Worm (Caenorhabditis elegans) whole organism, late embryonic: Measurements from ENCODE around the gene dlat-2.
A peak's percentile ranks its signal among the peaks of the same experiment; 100 is the strongest.

Experiments
- C08G9.2 ChIP-seq: sonication (generic microtip); optimal IDR thresholded peaks from 2 replicates; lab custom pipeline; 2016; ENCODE audit warnings: mild to moderate bottlenecking, missing genetic modification characterization, moderate library complexity, missing compliant biosample characterization
- C38D4.7 ChIP-seq: fragments of 200-800 bp; sonication (Bioruptor generic); optimal IDR thresholded peaks from 2 replicates; lab custom pipeline; 2018; ENCODE audit warnings: mild to moderate bottlenecking, missing genetic modification characterization, moderate library complexity, missing compliant biosample characterization
- F13H6.1 ChIP-seq: sonication (generic microtip); optimal IDR thresholded peaks from 2 replicates; lab custom pipeline; 2016; ENCODE audit warnings: missing genetic modification characterization, missing compliant biosample characterization
- K02D7.2 ChIP-seq: sonication (generic microtip); optimal IDR thresholded peaks from 2 replicates; lab custom pipeline; 2017; ENCODE audit warnings: mild to moderate bottlenecking, missing genetic modification characterization, missing compliant biosample characterization
- K09A11.1 ChIP-seq: sonication (generic microtip); optimal IDR thresholded peaks from 2 replicates; lab custom pipeline; 2017; ENCODE audit warnings: antibody characterized with exemption, mild to moderate bottlenecking, missing genetic modification characterization, missing compliant biosample characterization; ENCODE audit not compliant: insufficient read depth
- ahr-1 ChIP-seq: sonication (generic microtip); optimal IDR thresholded peaks from 2 replicates; lab custom pipeline; 2016; ENCODE audit warnings: missing genetic modification characterization, missing compliant biosample characterization
- ama-1 ChIP-seq: fragments of 150-350 bp; optimal IDR thresholded peaks from 2 replicates; lab custom pipeline; 2014
- ceh-18 ChIP-seq: sonication (generic microtip); optimal IDR thresholded peaks from 2 replicates; lab custom pipeline; 2016; ENCODE audit warnings: missing genetic modification characterization, missing compliant biosample characterization
- ceh-22 ChIP-seq: sonication (generic microtip); optimal IDR thresholded peaks from 2 replicates; lab custom pipeline; 2017; ENCODE audit warnings: missing biosample characterization, missing genetic modification characterization
- ceh-24 ChIP-seq: sonication (generic microtip); optimal IDR thresholded peaks from 2 replicates; lab custom pipeline; 2016; ENCODE audit warnings: mild to moderate bottlenecking, missing genetic modification characterization, missing compliant biosample characterization
- ceh-31 ChIP-seq: sonication (generic microtip); optimal IDR thresholded peaks from 2 replicates; lab custom pipeline; 2016; ENCODE audit warnings: missing genetic modification characterization, missing compliant biosample characterization
- ceh-45 ChIP-seq: fragments of 200-800 bp; sonication (Bioruptor generic); IDR thresholded peaks from 2 replicates; pipeline ENCODE4 v1.3.6; 2022; ENCODE audit warnings: missing genetic modification reagents, missing genetic modification characterization, missing compliant biosample characterization
- ceh-6 ChIP-seq: fragments of 200-800 bp; sonication (Bioruptor generic); optimal IDR thresholded peaks from 2 replicates; lab custom pipeline; 2018; ENCODE audit warnings: mild to moderate bottlenecking, missing genetic modification characterization, missing compliant biosample characterization
- che-1 ChIP-seq: sonication (generic microtip); optimal IDR thresholded peaks from 2 replicates; lab custom pipeline; 2016; ENCODE audit warnings: mild to moderate bottlenecking, missing genetic modification characterization, missing compliant biosample characterization
- dve-1 ChIP-seq: sonication (generic microtip); optimal IDR thresholded peaks from 2 replicates; lab custom pipeline; 2017; ENCODE audit warnings: antibody characterized with exemption, mild to moderate bottlenecking, missing genetic modification characterization, missing compliant biosample characterization
- elt-2 ChIP-seq: sonication (generic microtip); optimal IDR thresholded peaks from 2 replicates; lab custom pipeline; 2016; ENCODE audit warnings: missing genetic modification reagents, missing genetic modification characterization, missing compliant biosample characterization
- elt-4 ChIP-seq: sonication (generic microtip); optimal IDR thresholded peaks from 2 replicates; lab custom pipeline; 2016; ENCODE audit warnings: missing genetic modification characterization, missing compliant biosample characterization
- fkh-6 ChIP-seq: sonication (generic microtip); optimal IDR thresholded peaks from 2 replicates; lab custom pipeline; 2016; ENCODE audit warnings: missing genetic modification characterization, missing compliant biosample characterization
- gmeb-2 ChIP-seq: sonication (generic microtip); optimal IDR thresholded peaks from 2 replicates; lab custom pipeline; 2016; ENCODE audit warnings: missing genetic modification characterization, inconsistent platforms, missing compliant biosample characterization
- hlh-13 ChIP-seq: fragments of 200-800 bp; sonication (Bioruptor generic); optimal IDR thresholded peaks from 2 replicates; lab custom pipeline; 2018; ENCODE audit warnings: mild to moderate bottlenecking, missing genetic modification characterization, missing compliant biosample characterization
- hlh-15 ChIP-seq: sonication (generic microtip); optimal IDR thresholded peaks from 2 replicates; lab custom pipeline; 2016; ENCODE audit warnings: missing genetic modification characterization, missing compliant biosample characterization
- hlh-30 ChIP-seq: sonication (generic microtip); optimal IDR thresholded peaks from 2 replicates; lab custom pipeline; 2017; ENCODE audit warnings: antibody characterized with exemption, missing genetic modification characterization, missing compliant biosample characterization; ENCODE audit not compliant: insufficient read depth
- hlh-6 ChIP-seq: sonication (generic microtip); optimal IDR thresholded peaks from 2 replicates; lab custom pipeline; 2016; ENCODE audit warnings: missing genotype, missing genetic modification characterization, missing compliant biosample characterization
- hlh-8 ChIP-seq: sonication (generic microtip); optimal IDR thresholded peaks from 2 replicates; lab custom pipeline; 2016; ENCODE audit warnings: missing genotype, missing genetic modification characterization, missing compliant biosample characterization
- lim-6 ChIP-seq: sonication (generic microtip); optimal IDR thresholded peaks from 2 replicates; lab custom pipeline; 2016; ENCODE audit warnings: missing genetic modification characterization, missing compliant biosample characterization
- lin-11 ChIP-seq: fragments of 200-800 bp; sonication (Bioruptor generic); optimal IDR thresholded peaks from 2 replicates; lab custom pipeline; 2018; ENCODE audit warnings: mild to moderate bottlenecking, missing genetic modification characterization, missing compliant biosample characterization
- madf-2 ChIP-seq: sonication (generic microtip); optimal IDR thresholded peaks from 2 replicates; lab custom pipeline; 2017; ENCODE audit warnings: missing genetic modification characterization, missing compliant biosample characterization
- nfya-1 ChIP-seq: sonication (generic microtip); optimal IDR thresholded peaks from 2 replicates; lab custom pipeline; 2017; ENCODE audit warnings: missing genetic modification characterization, mild to moderate bottlenecking, missing compliant biosample characterization, antibody characterized with exemption, moderate library complexity
- nhr-11 ChIP-seq: fragments of 150-350 bp; optimal IDR thresholded peaks from 2 replicates; lab custom pipeline; 2014; ENCODE audit warnings: missing biosample characterization, missing genetic modification characterization
- npax-4 ChIP-seq: sonication (generic microtip); optimal IDR thresholded peaks from 2 replicates; lab custom pipeline; 2016; ENCODE audit warnings: missing genetic modification characterization, missing compliant biosample characterization
- odd-2 ChIP-seq: sonication (generic microtip); optimal IDR thresholded peaks from 2 replicates; lab custom pipeline; 2017; ENCODE audit warnings: antibody characterized with exemption, mild to moderate bottlenecking, missing genetic modification characterization, missing compliant biosample characterization
- pag-3 ChIP-seq: sonication (generic microtip); optimal IDR thresholded peaks from 2 replicates; lab custom pipeline; 2016; ENCODE audit warnings: missing compliant biosample characterization, missing genetic modification characterization, borderline replicate concordance
- pat-9 ChIP-seq: fragments of 200-800 bp; sonication (Bioruptor generic); optimal IDR thresholded peaks from 2 replicates; lab custom pipeline; 2018; ENCODE audit warnings: mild to moderate bottlenecking, missing genetic modification characterization, moderate library complexity, missing compliant biosample characterization
- pha-4 ChIP-seq: fragments of 150-350 bp; optimal IDR thresholded peaks from 2 replicates; lab custom pipeline; 2018; ENCODE audit warnings: missing biosample characterization, missing genetic modification reagents, missing genetic modification characterization
- pqm-1 ChIP-seq: sonication (generic microtip); optimal IDR thresholded peaks from 2 replicates; lab custom pipeline; 2016; ENCODE audit warnings: missing genetic modification characterization, missing compliant biosample characterization
- pros-1 ChIP-seq: fragments of 150-350 bp; optimal IDR thresholded peaks from 2 replicates; lab custom pipeline; 2014; ENCODE audit warnings: missing biosample characterization, missing genetic modification reagents, missing genetic modification characterization
- sox-4 ChIP-seq: sonication (generic microtip); optimal IDR thresholded peaks from 2 replicates; lab custom pipeline; 2017; ENCODE audit warnings: mild to moderate bottlenecking, missing genetic modification characterization, inconsistent platforms, missing compliant biosample characterization
- tbx-2 ChIP-seq: sonication (generic microtip); optimal IDR thresholded peaks from 2 replicates; lab custom pipeline; 2016; ENCODE audit warnings: missing genetic modification characterization, missing compliant biosample characterization
- tbx-7 ChIP-seq: sonication (generic microtip); optimal IDR thresholded peaks from 2 replicates; lab custom pipeline; 2016; ENCODE audit warnings: missing genotype, missing genetic modification characterization, missing compliant biosample characterization
- ttx-3 ChIP-seq: sonication (generic microtip); optimal IDR thresholded peaks from 2 replicates; lab custom pipeline; 2016; ENCODE audit warnings: missing genetic modification reagents, missing genetic modification characterization, missing compliant biosample characterization
- unc-55 ChIP-seq: sonication (generic microtip); optimal IDR thresholded peaks from 2 replicates; lab custom pipeline; 2017; ENCODE audit warnings: missing biosample characterization, missing genetic modification reagents, missing genetic modification characterization

dlat-2 gene

DNA sequence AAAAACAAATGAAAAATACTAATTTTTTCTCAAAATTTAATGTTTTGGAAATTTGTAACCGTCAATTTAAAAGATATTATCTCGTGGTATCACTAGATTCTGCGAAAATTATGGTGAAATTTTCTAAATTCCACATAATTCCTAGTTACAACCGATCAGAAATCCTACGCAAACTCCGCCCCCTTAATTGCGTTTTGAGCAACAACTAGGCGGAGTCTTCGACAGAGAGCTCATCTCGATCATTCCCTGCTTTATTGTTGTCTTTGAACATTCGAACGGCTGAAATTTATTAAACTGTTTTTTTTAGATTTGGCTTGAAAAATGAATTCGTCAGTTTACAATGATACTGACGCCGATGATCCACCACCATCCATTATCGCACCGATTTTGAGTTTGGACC is 19.0 kb downstream of the dlat-2 start, which contains the start of gene T02D1.4:
T02D1.4 (plus strand) TSS at position 301 of the 400 bp plus-strand sequence.
- no peak for TF ChIP-seq ceh-31 (tag; lab: Kevin White, UChicago)
- no peak for TF ChIP-seq nfya-1 (tag; lab: Kevin White, UChicago)
- no peak for TF ChIP-seq hlh-8
- no peak for TF ChIP-seq unc-55 (GFP tag; lab: Kevin White, UChicago)
- no peak for TF ChIP-seq odd-2
- no peak for TF ChIP-seq tbx-2 (tag; lab: Kevin White, UChicago)
- no peak for TF ChIP-seq sox-4
- no peak for TF ChIP-seq C08G9.2 (tag; lab: Kevin White, UChicago)
- no peak for TF ChIP-seq pqm-1 (tag; lab: Kevin White, UChicago)
- no peak for TF ChIP-seq ahr-1 (tag; lab: Kevin White, UChicago)

DNA sequence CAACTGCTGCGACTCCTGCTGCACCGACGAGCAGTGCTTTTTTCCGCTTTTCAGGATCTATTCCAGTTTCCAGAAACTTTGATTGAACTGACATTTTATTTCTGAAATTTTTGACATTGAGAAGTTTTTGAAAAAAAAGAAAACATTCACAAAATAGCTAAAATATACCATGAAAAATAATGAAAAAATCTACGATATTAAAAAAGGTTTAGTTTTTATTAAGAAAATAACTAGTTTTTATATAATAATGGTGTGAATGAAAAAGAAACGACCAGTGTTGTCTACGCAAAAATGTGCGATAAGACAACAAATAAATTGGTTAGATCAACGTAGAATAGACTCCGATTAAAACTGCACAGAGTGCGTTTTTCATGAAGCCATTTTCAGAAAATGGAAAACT is 25.1 kb downstream of the dlat-2 start, which contains the start of gene pmp-4:
pmp-4 (minus strand) TSS at position 101 of the 400 bp plus-strand sequence.
- TF ChIP-seq unc-55 (GFP tag; lab: Kevin White, UChicago) (no peak), ceh-6 (GFP tag; lab: Kevin White, UChicago) (no peak), lim-6 (tag; lab: Kevin White, UChicago) (no peak), nfya-1 (tag; lab: Kevin White, UChicago) (no peak), elt-2 (tag; lab: Kevin White, UChicago) (no peak), pat-9 (tag; lab: Kevin White, UChicago) (no peak), C38D4.7 (GFP tag; lab: Kevin White, UChicago) (no peak), pros-1 (tag; lab: Kevin White, UChicago) (no peak), tbx-2 (tag; lab: Kevin White, UChicago) (no peak), ceh-31 (tag; lab: Kevin White, UChicago) (no peak), madf-2 (tag; lab: Kevin White, UChicago) (no peak), npax-4 (tag; lab: Kevin White, UChicago) (no peak), hlh-30 (tag; lab: Kevin White, UChicago) (no peak), sox-4 (no peak), elt-4 (tag; lab: Kevin White, UChicago) (no peak), pag-3 (no peak), F13H6.1 (no peak), K09A11.1 (tag; lab: Kevin White, UChicago) (no peak), lin-11 (tag; lab: Kevin White, UChicago) (no peak)

DNA sequence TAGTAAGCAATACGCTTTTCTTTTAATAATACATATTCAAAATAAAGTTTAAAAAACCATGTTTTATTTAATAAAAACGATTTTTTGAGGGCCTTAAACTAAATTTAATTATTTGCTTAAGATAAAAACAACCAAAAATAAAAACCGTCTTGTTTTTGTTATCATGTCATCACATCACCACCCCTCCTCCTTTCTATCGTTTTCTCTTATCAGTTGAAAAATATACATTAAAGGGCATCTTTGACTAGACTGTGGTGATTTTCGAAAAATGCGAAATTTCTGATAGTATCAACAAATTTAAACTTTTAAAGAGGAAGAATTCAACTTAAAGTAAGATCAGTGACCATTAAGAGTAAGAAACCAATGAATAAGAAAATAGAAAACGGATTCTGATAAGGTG is 25.7 kb downstream of the dlat-2 start:
- TF ChIP-seq K02D7.2 (tag; lab: Kevin White, UChicago): no peak
- TF ChIP-seq ceh-22 (tag; lab: Kevin White, UChicago): no peak
- TF ChIP-seq elt-2 (tag; lab: Kevin White, UChicago): peak; percentile 82

DNA sequence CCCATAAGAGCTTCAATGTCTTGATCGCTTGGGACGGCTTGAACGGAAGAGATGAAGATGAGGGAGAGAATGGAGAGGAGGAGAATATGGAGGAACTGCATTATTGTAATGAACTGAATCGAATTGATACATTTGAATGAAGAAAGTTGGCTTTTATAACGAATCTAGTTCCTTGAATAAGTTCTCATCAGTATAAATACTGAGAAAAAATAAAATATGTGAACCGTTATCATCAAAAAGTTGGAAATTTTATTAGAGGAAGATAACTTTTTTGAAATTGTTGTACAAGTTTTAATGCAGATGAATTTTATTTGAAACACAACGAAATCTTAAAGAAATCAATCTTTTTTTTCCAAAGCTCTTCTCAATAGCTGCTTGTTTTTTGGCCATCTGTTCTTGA is 26.6 kb downstream of the dlat-2 start, which contains the start of gene T02D1.7:
T02D1.7 (minus strand) TSS at position 101 of the 400 bp plus-strand sequence.
- TF ChIP-seq hlh-15 (tag; lab: Kevin White, UChicago): no peak
- no peak for TF ChIP-seq gmeb-2 (tag; lab: Kevin White, UChicago)
- TF ChIP-seq sox-4: no peak
- TF ChIP-seq ama-1 (lab: Kevin White, UChicago): no peak
- no peak for TF ChIP-seq ceh-6 (GFP tag; lab: Kevin White, UChicago)
- TF ChIP-seq ceh-24 (tag; lab: Kevin White, UChicago): no peak
- no peak for TF ChIP-seq nhr-11 (tag; lab: Kevin White, UChicago)
- TF ChIP-seq tbx-7 (tag; lab: Kevin White, UChicago): no peak
- TF ChIP-seq elt-4 (tag; lab: Kevin White, UChicago): no peak

ce11 chrIV:17407491-17407890 is 27.1 kb downstream of the dlat-2 start, which contains the start of gene T02D1.9:
T02D1.9 (minus strand) TSS chrIV:17407591.
- TF ChIP-seq gmeb-2 (tag; lab: Kevin White, UChicago) (no peak), elt-4 (tag; lab: Kevin White, UChicago) (no peak), ceh-18 (tag; lab: Kevin White, UChicago) (no peak), tbx-7 (tag; lab: Kevin White, UChicago) (no peak), nhr-11 (tag; lab: Kevin White, UChicago) (no peak), hlh-13 (no peak), nfya-1 (tag; lab: Kevin White, UChicago) (no peak), fkh-6 (no peak), che-1 (tag; lab: Kevin White, UChicago) (no peak), ceh-45 (GFP tag; lab: Robert Waterston, UW) (no peak), K09A11.1 (tag; lab: Kevin White, UChicago) (no peak), odd-2 (no peak), dve-1 (tag; lab: Kevin White, UChicago) (no peak), hlh-6 (tag; lab: Kevin White, UChicago) (no peak), ttx-3 (tag; lab: Kevin White, UChicago) (no peak), sox-4 (no peak), pha-4 (tag; lab: Kevin White, UChicago) (no peak)
